Fruit fly (Drosophila melanogaster) whole organism, pupa: Measurements from ENCODE around the gene CG31612.

Source experiments
- CG12605 ChIP-seq: fragments of 200-800 bp; sonication (Bioruptor generic); IDR thresholded peaks from 2 replicates; pipeline ENCODE4 v1.3.6; 2022; ENCODE audit warnings: missing biosample characterization, missing genetic modification characterization
- CG15710 ChIP-seq: fragments of 200-800 bp; sonication (Bioruptor generic); optimal IDR thresholded peaks from 2 replicates; lab custom pipeline; 2018; ENCODE audit warnings: missing biosample characterization, mild to moderate bottlenecking, missing genetic modification characterization, moderate library complexity
- CG17806 ChIP-seq: fragments of 200-800 bp; sonication (Bioruptor generic); optimal IDR thresholded peaks from 2 replicates; lab custom pipeline; 2018; ENCODE audit warnings: missing biosample characterization, mild to moderate bottlenecking, missing genetic modification characterization, moderate library complexity
- CG32121 ChIP-seq: fragments of 200-800 bp; sonication (Bioruptor generic); IDR thresholded peaks from 2 replicates; pipeline ENCODE4 v1.3.6; 2022; ENCODE audit warnings: missing biosample characterization, missing genetic modification characterization
- CG34367 ChIP-seq: fragments of 200-800 bp; sonication (Bioruptor generic); optimal IDR thresholded peaks from 2 replicates; lab custom pipeline; 2018; ENCODE audit warnings: missing biosample characterization, mild to moderate bottlenecking, missing genetic modification characterization
- CG4496 ChIP-seq: fragments of 200-800 bp; sonication (Bioruptor generic); IDR thresholded peaks from 3 replicates; pipeline ENCODE4 v1.3.6; 2022; ENCODE audit warnings: missing biosample characterization, missing genetic modification characterization
- CG8301 ChIP-seq: fragments of 200-800 bp; sonication (Bioruptor generic); optimal IDR thresholded peaks from 2 replicates; lab custom pipeline; 2018; ENCODE audit warnings: missing biosample characterization, mild to moderate bottlenecking, missing genetic modification characterization
- CG9948 ChIP-seq: fragments of 200-800 bp; sonication (Bioruptor generic); optimal IDR thresholded peaks from 2 replicates; lab custom pipeline; 2018; ENCODE audit warnings: missing biosample characterization, mild to moderate bottlenecking, missing genetic modification characterization, moderate library complexity
- Ets98B ChIP-seq: fragments of 200-800 bp; sonication (Bioruptor generic); IDR thresholded peaks from 2 replicates; pipeline ENCODE4 v1.3.6; 2022; ENCODE audit warnings: missing biosample characterization, missing genetic modification characterization
- Pif1A ChIP-seq: fragments of 200-800 bp; sonication (Bioruptor generic); optimal IDR thresholded peaks from 3 replicates; lab custom pipeline; 2016; ENCODE audit warnings: missing biosample characterization, missing genetic modification characterization

- TF ChIP-seq Pif1A (GFP tag; lab: Kevin White, UChicago) (no peak), CG4496 (GFP tag; lab: Robert Waterston, UW) (no peak), CG9948 (tag; lab: Kevin White, UChicago) (no peak), CG8301 (tag; lab: Kevin White, UChicago) (no peak), CG17806 (no peak), CG12605 (GFP tag; lab: Robert Waterston, UW) (no peak), CG32121 (GFP tag; lab: Robert Waterston, UW) (no peak), CG15710 (tag; lab: Kevin White, UChicago) (no peak), Ets98B (no peak), CG34367 (no peak)
Observed at dm6 chr2L:21752798-21753197, 42.4 kb downstream of the CG31612 start.
